Worm (Caenorhabditis elegans) whole organism, L2 larva: ENCODE results near the gene pigq-1.
"Not testable (repeated sequence)": the region's sequence is repeated elsewhere in the genome, so short reads cannot be mapped to it uniquely, and the experiment has no call there.

Experiments
- alr-1 ChIP-seq: fragments of 150-350 bp; optimal IDR thresholded peaks from 2 replicates; lab custom pipeline; 2014; ENCODE audit warnings: missing biosample characterization, missing genetic modification characterization
- ama-1 ChIP-seq: fragments of 150-350 bp; optimal IDR thresholded peaks from 2 replicates; lab custom pipeline; 2018; ENCODE audit warnings: inconsistent platforms
- lsy-2 ChIP-seq, 2 experiments: fragments of 150-350 bp in 1 of 2; sonication (generic microtip) in 1 of 2; optimal IDR thresholded peaks; 2 replicates each; lab custom pipeline; 2014 to 2017; ENCODE audit warnings: missing biosample characterization in 2 of 2, missing genetic modification characterization in 2 of 2
- nhr-6 ChIP-seq: fragments of 150-350 bp; optimal IDR thresholded peaks from 2 replicates; lab custom pipeline; 2014; ENCODE audit warnings: missing biosample characterization, missing genetic modification characterization
- unc-39 ChIP-seq: fragments of 150-350 bp; optimal IDR thresholded peaks from 2 replicates; lab custom pipeline; 2014; ENCODE audit warnings: missing biosample characterization, missing genetic modification characterization
- unc-62 ChIP-seq: fragments of 150-350 bp; optimal IDR thresholded peaks from 2 replicates; lab custom pipeline; 2014; ENCODE audit warnings: missing biosample characterization, missing genetic modification reagents, missing genetic modification characterization
- ztf-1 ChIP-seq: fragments of 200-800 bp; sonication (Bioruptor generic); conservative IDR thresholded peaks from 2 replicates; pipeline ENCODE4 v1.3.6; 2022; ENCODE audit warnings: missing genetic modification characterization, missing compliant biosample characterization
- ztf-11 ChIP-seq: sonication (generic microtip); optimal IDR thresholded peaks from 2 replicates; lab custom pipeline; 2017; ENCODE audit warnings: missing biosample characterization, missing genetic modification characterization

DNA sequence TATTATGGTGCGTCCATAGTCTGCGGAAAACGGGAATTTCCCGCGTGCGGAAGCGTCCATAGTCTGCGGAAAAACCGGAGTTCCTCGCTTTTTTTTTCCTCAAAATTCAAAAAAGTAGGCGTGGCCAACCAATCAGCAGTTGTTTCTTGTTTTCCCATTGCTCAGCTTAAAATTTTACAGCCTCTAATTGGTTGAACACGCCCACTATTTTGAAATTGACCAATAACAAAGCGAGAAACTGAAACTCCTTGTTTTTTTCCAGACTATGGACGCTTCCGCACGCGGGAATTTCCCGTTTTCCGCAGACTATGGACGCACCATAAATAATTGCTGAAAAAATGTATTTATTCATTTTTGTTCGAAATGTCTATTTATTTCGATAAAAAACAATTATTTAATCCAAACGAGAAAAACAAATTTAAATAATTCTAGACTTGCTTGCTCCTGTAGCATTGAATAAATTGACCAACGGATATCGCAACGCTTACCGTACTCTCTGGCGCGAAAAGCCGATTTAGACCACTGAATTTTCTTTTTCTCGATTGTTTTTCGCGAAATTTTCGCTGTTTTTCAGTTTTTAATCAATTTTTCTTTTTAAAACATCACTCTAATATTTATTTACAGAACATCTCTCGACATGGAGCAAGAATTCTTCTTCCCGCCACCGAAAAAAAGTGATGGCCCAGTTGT lies 7.5 kb upstream of the pigq-1 start, which contains the start of gene C08F8.3:
- not testable (repeated sequence) for TF ChIP-seq nhr-6 (tag; lab: Kevin White, UChicago); lsy-2 (tag; optimal IDR thresholded peaks at IDR 0.05; lab: Kevin White, UChicago); unc-39 (tag; lab: Kevin White, UChicago); ama-1 (lab: Kevin White, UChicago); alr-1 (tag; lab: Kevin White, UChicago); unc-62 (GFP tag; lab: Kevin White, UChicago); ztf-11; ztf-1 (GFP tag; lab: Robert Waterston, UW)
